Worm (Caenorhabditis elegans) whole organism, late embryonic: Measurements from ENCODE around the gene atg-10.

Experiments
- dve-1 ChIP-seq: sonication (generic microtip); optimal IDR thresholded peaks from 2 replicates; lab custom pipeline; 2017; ENCODE audit warnings: antibody characterized with exemption, mild to moderate bottlenecking, missing genetic modification characterization, missing compliant biosample characterization
- fkh-10 ChIP-seq: fragments of 150-350 bp; optimal IDR thresholded peaks from 2 replicates; lab custom pipeline; 2014; ENCODE audit warnings: missing biosample characterization, missing genetic modification reagents, missing genetic modification characterization
- hlh-8 ChIP-seq: sonication (generic microtip); optimal IDR thresholded peaks from 2 replicates; lab custom pipeline; 2016; ENCODE audit warnings: missing genotype, missing genetic modification characterization, missing compliant biosample characterization
- lim-6 ChIP-seq: sonication (generic microtip); optimal IDR thresholded peaks from 2 replicates; lab custom pipeline; 2016; ENCODE audit warnings: missing genetic modification characterization, missing compliant biosample characterization
- lin-11 ChIP-seq: fragments of 200-800 bp; sonication (Bioruptor generic); optimal IDR thresholded peaks from 2 replicates; lab custom pipeline; 2018; ENCODE audit warnings: mild to moderate bottlenecking, missing genetic modification characterization, missing compliant biosample characterization
- mec-3 ChIP-seq: sonication (generic microtip); optimal IDR thresholded peaks from 2 replicates; lab custom pipeline; 2016; ENCODE audit warnings: borderline replicate concordance, missing genetic modification characterization, missing compliant biosample characterization
- nhr-11 ChIP-seq: fragments of 150-350 bp; optimal IDR thresholded peaks from 2 replicates; lab custom pipeline; 2014; ENCODE audit warnings: missing biosample characterization, missing genetic modification characterization
- pag-3 ChIP-seq: sonication (generic microtip); optimal IDR thresholded peaks from 2 replicates; lab custom pipeline; 2016; ENCODE audit warnings: missing compliant biosample characterization, missing genetic modification characterization, borderline replicate concordance
- pax-1 ChIP-seq: fragments of 150-350 bp; optimal IDR thresholded peaks from 2 replicates; lab custom pipeline; 2014; ENCODE audit warnings: missing biosample characterization, missing genetic modification characterization
- pha-2 ChIP-seq: sonication (generic microtip); optimal IDR thresholded peaks from 2 replicates; lab custom pipeline; 2017; ENCODE audit warnings: mild to moderate bottlenecking, missing genetic modification characterization, missing compliant biosample characterization
- pha-4 ChIP-seq: fragments of 150-350 bp; optimal IDR thresholded peaks from 2 replicates; lab custom pipeline; 2018; ENCODE audit warnings: missing biosample characterization, missing genetic modification reagents, missing genetic modification characterization
- pqm-1 ChIP-seq: sonication (generic microtip); optimal IDR thresholded peaks from 2 replicates; lab custom pipeline; 2016; ENCODE audit warnings: missing genetic modification characterization, missing compliant biosample characterization
- unc-86 ChIP-seq: sonication (generic microtip); optimal IDR thresholded peaks from 2 replicates; lab custom pipeline; 2016; ENCODE audit warnings: missing genetic modification characterization, missing compliant biosample characterization

- TF ChIP-seq pag-3 (tag; lab: Kevin White, UChicago) (no peak), unc-86 (tag; lab: Kevin White, UChicago) (no peak), nhr-11 (tag; lab: Kevin White, UChicago) (no peak), mec-3 (tag; lab: Kevin White, UChicago) (no peak), dve-1 (tag; lab: Kevin White, UChicago) (no peak), pha-4 (tag; lab: Kevin White, UChicago) (no peak), pqm-1 (tag; lab: Kevin White, UChicago) (no peak), pha-2 (tag; lab: Kevin White, UChicago) (no peak), lim-6 (tag; lab: Kevin White, UChicago) (no peak), lin-11 (tag; lab: Kevin White, UChicago) (no peak), hlh-8 (tag; lab: Kevin White, UChicago) (no peak), pax-1 (tag; lab: Kevin White, UChicago) (no peak), fkh-10 (no peak)
Observed at ce11 chrII:8658835-8659234, at the start of gene atg-10.
